Fruit fly (Drosophila melanogaster): ENCODE measurements around the gene Mp.

The Mp gene

dm6 chr3L:6981823-6982222 is 16.8 kb upstream of the Mp start (continued):
- TF ChIP-seq gem (tag; optimal IDR thresholded peaks at IDR 0.05) (peak; percentile 74), CG7839 (tag; optimal IDR thresholded peaks at IDR 0.05) (peak; percentile 65), CG17912 (GFP tag; optimal IDR thresholded peaks at IDR 0.05) (no peak), Nf-YB (GFP tag; optimal IDR thresholded peaks at IDR 0.05) (no peak), CG15696 (tag; optimal IDR thresholded peaks at IDR 0.05) (peak; percentile 85), Xbp1 (GFP tag; optimal IDR thresholded peaks at IDR 0.05) (peak; percentile 38), CG12104 (GFP tag; optimal IDR thresholded peaks at IDR 0.05) (peak; percentile 40), CG10267 (tag; optimal IDR thresholded peaks at IDR 0.05) (peak; percentile 55), repo (GFP tag; optimal IDR thresholded peaks at IDR 0.05) (no peak), ERR (GFP tag; optimal IDR thresholded peaks at IDR 0.05) (no peak), mirr (GFP tag; optimal IDR thresholded peaks at IDR 0.05) (no peak), tna (GFP tag; IDR thresholded peaks at IDR 0.05; ENCODE audit: partially characterized antibody) (no peak), Kr (GFP tag; optimal IDR thresholded peaks at IDR 0.05) (no peak), Eip74EF (GFP tag; optimal IDR thresholded peaks at IDR 0.05) (no peak), CG7928 (GFP tag; optimal IDR thresholded peaks at IDR 0.05) (no peak), Taf1 (GFP tag; IDR thresholded peaks at IDR 0.05) (no peak), HLHmδ (GFP tag; optimal IDR thresholded peaks at IDR 0.05) (no peak), pros (GFP tag; optimal IDR thresholded peaks at IDR 0.05) (no peak), CG4424 (GFP tag; optimal IDR thresholded peaks at IDR 0.05) (peak; percentile 46), sim (GFP tag; IDR thresholded peaks at IDR 0.05) (no peak), Hr78 (GFP tag; optimal IDR thresholded peaks at IDR 0.05) (no peak), CG6689 (GFP tag; IDR thresholded peaks at IDR 0.05) (peak; percentile 64; the same call in 1 of the 2 replicates), CG10543 (GFP tag; optimal IDR thresholded peaks at IDR 0.05) (no peak), Dip2 (GFP tag; IDR thresholded peaks at IDR 0.05) (no peak), Neu2 (GFP tag; optimal IDR thresholded peaks at IDR 0.05; ENCODE audit: borderline replicate concordance) (no peak), ken (GFP tag; IDR thresholded peaks at IDR 0.05) (0 out of 3 replicates have a peak, but pooled peaks have one; percentile 27), CG8924 (tag; optimal IDR thresholded peaks at IDR 0.05) (peak; percentile 68), CG1233 (GFP tag; optimal IDR thresholded peaks at IDR 0.05) (no peak), CG33557 (GFP tag; optimal IDR thresholded peaks at IDR 0.05) (peak; percentile 70), CG11696 (GFP tag; IDR thresholded peaks at IDR 0.05) (no peak), run (tag; optimal IDR thresholded peaks at IDR 0.05) (no peak), CG17186 (GFP tag; optimal IDR thresholded peaks at IDR 0.05) (no peak), CG13424 (tag; optimal IDR thresholded peaks at IDR 0.05) (peak; percentile 64), Oli (tag; optimal IDR thresholded peaks at IDR 0.05) (peak; percentile 60), CG10147 (GFP tag; optimal IDR thresholded peaks at IDR 0.05) (no peak), CG15011 (GFP tag; optimal IDR thresholded peaks at IDR 0.05) (peak; percentile 7), zen (tag; optimal IDR thresholded peaks at IDR 0.05) (peak; percentile 76), CG18262 (tag; optimal IDR thresholded peaks at IDR 0.05) (peak; percentile 79), CG12769 (tag; optimal IDR thresholded peaks at IDR 0.05) (no peak), lola (GFP tag; optimal IDR thresholded peaks at IDR 0.05) (peak in 1 of 3 experiments; percentile 83), CG8089 (GFP tag; optimal IDR thresholded peaks at IDR 0.05) (no peak), nerfin-1 (tag; optimal IDR thresholded peaks at IDR 0.05) (no peak), D (optimal IDR thresholded peaks at IDR 0.05) (no peak), D (GFP tag; optimal IDR thresholded peaks at IDR 0.05) (peak; percentile 66), CG2678 (tag; optimal IDR thresholded peaks at IDR 0.05) (peak; percentile 45), fd64A (GFP tag; optimal IDR thresholded peaks at IDR 0.05) (no peak), onecut (GFP tag; IDR thresholded peaks at IDR 0.05) (peak; percentile 38; the same call in 1 of the 2 replicates), YL-1 (GFP tag; optimal IDR thresholded peaks at IDR 0.05) (no peak), HLH3B (GFP tag; IDR thresholded peaks at IDR 0.05) (no peak; the same call in 1 of the 2 replicates)
